Fruit fly (Drosophila melanogaster): ENCODE data around the gene IKKepsilon.

IKKepsilon gene

DNA sequence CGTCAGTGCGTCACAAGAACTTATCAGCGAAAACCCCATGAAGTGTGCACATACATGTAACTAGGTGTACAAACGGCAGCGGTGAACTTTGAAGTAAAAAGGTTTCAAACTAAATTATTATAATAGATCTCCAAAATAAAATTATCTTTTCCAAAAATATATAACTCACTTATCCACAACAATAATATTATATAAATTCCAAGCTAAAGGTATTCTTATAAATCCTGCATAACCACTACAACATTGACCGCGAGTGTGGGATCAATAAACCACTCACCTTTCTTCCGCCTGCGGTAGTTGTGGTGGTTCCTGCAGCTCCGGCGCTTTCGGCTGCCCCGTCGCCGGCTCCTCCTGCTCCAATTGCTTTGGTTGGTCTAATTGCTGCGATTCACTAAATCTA, 1.1 kb upstream of the IKKepsilon start:
- no peak for TF ChIP-seq CG17801 (GFP tag; optimal IDR thresholded peaks at IDR 0.05; ENCODE audit: partially characterized antibody)

DNA sequence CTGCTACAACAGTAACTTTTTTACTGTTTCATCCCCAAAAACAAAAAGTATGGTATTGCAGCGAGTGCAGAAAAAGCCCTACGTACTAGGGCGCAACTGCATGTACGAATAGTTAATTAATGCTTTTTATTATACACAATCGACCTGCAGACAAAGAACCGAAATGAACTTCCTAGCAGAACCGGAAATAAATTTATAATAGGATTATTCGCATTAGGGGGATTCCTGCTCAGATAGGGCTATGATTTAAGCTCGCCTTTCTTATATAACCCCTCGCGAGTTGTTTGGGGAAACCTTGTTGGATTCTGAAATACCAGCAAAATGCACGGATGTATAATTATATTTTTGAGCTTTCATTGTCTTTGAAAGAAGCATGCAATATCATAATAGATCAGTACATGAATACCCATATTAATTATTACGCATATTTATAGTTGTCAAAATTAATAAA, 5.8 kb downstream of the IKKepsilon start, which contains the start of gene Cen:
Gene Cen (minus strand): TSS at position 199 of the 451 bp plus-strand sequence.
- TF ChIP-seq CG17801 (GFP tag; optimal IDR thresholded peaks at IDR 0.05; ENCODE audit: partially characterized antibody): peak; percentile 57

DNA sequence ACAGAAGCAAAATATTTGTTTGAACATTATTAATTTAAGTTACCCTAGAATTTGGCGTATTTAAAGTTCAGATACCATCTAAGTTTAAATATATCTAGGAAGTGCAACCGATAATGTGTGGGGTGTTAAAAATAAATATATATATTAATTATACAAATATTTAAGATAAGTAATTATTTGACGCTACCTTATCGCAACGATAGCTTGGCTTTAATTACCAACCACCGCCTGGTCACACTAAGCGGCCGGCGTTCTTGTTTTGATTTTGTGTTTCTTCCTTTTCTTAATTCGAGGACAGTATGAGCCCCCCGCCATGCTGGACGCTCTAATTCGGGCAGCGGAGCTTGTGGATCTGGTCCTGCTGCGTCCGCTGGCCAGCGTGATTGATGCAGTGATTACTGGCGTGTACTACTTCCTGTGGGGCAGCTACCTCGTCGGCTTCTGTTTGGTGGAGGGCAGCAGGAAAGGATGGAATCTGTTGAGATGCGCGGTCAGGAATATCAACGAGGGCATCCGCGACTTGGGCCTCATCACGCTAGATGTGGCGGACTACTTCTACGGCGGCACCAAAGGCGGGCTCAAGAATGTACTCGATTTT, 6.4 kb downstream of the IKKepsilon start, which contains the start of gene CG2617:
Gene CG2617 (plus strand): TSS at position 233 of the 598 bp plus-strand sequence.
- TF ChIP-seq CG17801 (GFP tag; optimal IDR thresholded peaks at IDR 0.05; ENCODE audit: partially characterized antibody): no peak

DNA sequence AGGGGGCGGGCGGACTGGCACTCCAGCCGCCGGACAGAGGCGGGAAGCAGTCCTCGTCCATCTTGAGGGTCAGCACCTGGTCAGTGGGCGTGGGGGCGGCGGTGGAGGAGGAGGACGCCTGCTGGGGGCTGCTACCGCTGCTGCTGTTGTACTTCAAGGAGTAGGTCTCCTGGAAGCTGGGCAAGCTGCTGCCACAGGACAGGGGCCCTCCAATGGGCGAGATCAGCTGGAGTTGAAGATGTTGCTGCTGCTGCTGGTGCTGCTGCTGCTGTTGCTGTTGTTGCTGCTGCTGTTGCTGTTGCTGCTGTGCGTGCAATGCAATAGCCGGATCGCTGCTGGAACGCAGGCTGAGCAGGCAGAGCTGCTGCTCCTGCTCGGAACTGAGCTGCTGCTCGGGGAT, 12.9 kb downstream of the IKKepsilon start:
- no peak for TF ChIP-seq CG17801 (GFP tag; optimal IDR thresholded peaks at IDR 0.05; ENCODE audit: partially characterized antibody)

DNA sequence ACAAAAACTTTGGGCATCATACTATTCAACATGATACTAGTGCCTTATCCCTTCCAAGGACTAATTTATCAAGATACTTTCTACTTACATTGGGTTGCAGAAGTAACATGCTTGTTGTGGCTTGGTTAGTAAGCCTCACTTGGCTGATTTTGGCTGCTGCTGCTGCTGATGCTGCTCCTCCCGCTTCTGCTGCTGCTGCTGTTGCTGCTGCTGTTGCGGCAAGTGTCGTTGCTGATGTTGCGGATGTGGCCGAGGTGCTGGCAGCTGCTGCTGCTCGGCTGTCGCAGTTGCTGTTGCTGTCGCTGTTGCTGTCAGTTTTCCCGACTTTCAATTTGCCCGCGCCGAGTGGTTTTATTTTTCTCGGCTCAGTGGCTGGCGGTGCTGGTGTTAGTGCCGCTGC, 14.2 kb downstream of the IKKepsilon start:
- TF ChIP-seq CG17801 (GFP tag; optimal IDR thresholded peaks at IDR 0.05; ENCODE audit: partially characterized antibody): no peak

DNA sequence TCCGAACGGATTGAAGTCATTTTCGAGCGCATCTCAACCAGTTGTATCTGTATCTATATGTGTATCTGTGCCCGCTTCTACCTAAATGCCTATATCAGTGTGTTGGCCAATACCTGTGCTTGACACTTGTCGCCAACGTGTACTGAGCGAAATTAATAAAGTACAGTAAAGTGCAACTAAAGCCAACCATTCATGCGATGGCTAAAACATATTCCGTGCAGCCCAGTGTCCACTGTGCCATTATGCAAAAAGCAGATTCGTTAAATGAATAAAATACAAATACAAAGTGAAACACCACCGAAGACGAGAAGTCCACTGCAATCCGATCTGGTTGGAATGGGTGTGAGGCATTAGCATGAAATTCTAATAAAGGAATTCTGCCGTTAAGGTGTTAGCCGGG, 19.2 kb downstream of the IKKepsilon start:
- TF ChIP-seq CG17801 (GFP tag; optimal IDR thresholded peaks at IDR 0.05; ENCODE audit: partially characterized antibody): no peak

DNA sequence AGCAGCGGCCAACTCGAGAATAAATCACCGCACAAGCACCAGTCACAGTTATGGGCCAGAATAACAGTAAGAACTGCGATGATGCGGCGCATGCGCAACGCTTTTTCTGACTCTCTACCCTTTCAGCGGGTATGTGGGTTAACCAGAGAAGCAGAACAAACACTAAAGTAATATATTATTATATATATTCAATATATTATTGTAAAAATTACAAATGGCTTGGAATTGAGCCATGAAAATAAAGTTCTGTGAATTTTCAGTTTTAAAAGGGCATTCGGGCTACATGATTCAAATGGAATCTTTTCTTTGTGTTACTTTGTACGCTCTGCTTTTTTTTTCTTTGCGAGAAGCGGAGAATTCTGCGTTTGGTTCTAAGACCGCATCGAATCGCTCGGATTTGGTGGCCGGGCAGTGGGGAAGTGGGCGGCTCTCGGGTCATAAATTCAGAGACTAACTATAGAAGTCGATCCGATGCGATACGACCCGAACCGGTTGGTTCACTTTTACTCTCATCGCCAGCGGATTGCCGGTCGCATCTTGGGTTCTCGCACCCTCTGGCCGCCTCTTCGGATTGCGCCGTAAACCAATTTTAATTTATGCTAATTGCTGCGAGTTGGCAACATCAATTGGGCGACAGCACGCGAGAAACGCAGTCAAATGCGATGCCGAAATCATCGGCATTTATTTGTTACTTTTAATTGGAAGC, 24.8 kb downstream of the IKKepsilon start:
- no peak for TF ChIP-seq CG17801 (GFP tag; optimal IDR thresholded peaks at IDR 0.05; ENCODE audit: partially characterized antibody)

DNA sequence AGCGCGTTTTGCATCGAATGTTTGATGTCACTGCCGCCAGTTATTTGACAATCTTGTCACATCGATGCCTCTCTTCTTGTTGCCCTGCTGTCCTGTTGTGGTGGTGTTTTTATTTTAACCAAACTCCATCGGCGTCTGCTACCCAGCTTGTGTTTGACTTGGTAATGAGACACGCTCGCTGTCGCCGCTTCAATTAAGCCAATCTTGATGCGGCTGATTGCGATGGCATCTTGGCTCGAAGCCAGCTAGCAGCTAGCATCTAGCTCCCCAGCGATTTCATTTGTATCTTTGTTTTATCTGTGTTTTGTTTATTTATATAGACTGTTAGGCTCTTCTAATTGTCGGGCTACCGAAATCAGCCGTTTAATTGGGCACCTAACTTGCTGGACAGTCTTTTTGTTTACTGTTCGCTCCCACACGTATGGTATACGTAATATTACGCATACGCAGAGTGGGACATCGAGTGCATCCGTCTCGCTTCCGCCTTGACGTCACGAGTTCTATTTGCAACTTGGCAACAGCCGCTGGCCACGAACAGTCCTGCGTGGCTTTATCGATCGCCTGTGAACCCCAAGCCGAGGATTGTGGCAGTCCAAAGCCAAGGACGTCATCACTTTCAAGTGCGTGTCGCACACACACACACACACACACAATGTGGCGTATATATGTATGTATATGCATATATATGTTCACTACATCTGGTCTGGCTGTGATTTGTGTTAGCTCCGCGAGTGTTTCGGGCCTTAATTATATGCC, 28.8 kb downstream of the IKKepsilon start:
- TF ChIP-seq CG17801 (GFP tag; optimal IDR thresholded peaks at IDR 0.05; ENCODE audit: partially characterized antibody): no peak

DNA sequence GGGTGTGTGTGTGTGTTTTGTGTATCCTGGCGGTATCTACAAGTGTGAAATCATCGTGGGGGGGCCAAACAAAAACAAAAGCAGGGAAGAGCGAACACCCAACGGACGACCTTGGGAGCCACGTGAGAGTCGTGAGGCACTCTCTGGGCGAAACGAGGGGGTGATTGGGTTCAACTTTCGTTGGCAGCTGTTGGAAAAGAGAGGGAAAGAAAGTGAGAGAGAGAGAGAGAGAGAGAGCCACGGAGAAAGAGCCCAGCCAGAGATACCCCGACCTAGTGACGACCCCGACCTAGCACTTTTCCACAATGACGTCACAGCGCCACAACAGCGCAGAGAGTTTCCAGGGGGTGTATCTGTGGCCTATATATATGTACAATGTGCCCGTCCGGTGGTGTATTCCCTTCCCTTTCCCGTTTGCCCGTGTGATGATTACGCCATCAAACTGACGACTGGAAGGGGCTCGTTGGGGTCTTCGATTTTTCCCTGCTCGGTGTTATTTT, 30.1 kb downstream of the IKKepsilon start:
- TF ChIP-seq CG17801 (GFP tag; optimal IDR thresholded peaks at IDR 0.05; ENCODE audit: partially characterized antibody): no peak

DNA sequence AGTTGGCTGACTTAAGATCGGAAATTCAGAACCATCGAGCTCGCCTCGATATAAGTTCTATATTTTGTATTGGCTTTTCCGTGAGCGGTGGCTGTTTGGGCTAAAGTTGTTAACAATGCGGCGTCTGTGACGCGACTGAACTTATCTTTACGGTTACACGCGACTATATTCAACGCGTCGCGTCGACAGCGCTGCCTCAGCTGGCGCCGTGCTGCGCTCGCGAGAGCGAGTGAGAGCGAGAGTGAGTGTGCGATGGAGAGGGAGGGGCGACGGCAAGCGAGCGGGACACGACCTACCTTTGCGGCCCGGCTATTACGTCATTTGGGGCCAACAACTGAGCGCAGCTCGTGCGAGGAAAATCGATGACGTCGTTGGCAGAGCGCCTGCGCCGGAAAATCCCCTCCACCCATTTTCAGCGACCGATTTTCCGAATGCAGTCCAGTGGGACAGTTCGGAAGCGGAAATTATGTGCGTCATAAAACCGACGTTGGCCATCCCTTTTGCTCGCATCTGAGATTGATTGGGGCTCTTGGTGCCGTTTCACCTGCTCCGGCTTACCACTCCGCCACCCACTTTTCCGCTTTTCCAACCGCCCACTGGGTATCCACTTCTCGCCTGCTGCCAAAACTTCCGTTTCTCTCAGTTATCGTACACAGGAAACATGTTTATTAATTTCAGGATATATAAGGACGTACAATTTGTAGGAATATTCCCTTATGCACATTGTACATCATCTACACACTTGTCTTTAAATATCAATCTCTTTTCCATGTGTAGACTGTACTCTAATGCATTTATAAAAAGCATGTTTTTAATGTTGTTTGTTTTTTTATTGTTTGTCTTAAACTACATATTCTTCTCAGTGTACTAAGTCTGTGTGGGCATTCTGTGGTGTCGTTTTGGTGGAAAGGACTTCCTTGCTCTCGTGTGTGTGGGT, 38.9 kb downstream of the IKKepsilon start, which contains the start of gene Hr38:
Gene Hr38 (minus strand): TSS at position 121 of the 937 bp plus-strand sequence.
- peak; percentile 32 for TF ChIP-seq CG17801 (GFP tag; optimal IDR thresholded peaks at IDR 0.05; ENCODE audit: partially characterized antibody)

DNA sequence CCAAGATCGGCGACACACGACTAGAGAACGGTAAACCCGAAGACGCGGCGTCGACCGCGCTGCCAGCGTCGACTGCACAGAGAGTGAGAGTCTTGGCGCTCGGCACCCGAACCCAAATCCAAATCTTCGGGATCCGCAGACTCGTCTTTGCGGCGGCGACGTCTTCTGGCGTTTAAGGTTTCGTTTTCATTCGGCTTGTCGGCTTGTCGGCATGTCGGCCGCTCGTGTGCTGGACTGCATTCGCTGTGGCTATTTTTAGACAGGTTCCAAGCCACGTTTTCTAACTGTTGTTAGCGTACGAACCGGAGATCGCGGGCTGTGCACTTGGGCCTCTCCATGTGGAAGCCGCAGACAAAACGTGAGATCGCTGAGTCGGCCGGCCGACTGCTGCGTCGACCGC, 40.2 kb downstream of the IKKepsilon start:
- peak; percentile 19 for TF ChIP-seq CG17801 (GFP tag; optimal IDR thresholded peaks at IDR 0.05; ENCODE audit: partially characterized antibody)

DNA sequence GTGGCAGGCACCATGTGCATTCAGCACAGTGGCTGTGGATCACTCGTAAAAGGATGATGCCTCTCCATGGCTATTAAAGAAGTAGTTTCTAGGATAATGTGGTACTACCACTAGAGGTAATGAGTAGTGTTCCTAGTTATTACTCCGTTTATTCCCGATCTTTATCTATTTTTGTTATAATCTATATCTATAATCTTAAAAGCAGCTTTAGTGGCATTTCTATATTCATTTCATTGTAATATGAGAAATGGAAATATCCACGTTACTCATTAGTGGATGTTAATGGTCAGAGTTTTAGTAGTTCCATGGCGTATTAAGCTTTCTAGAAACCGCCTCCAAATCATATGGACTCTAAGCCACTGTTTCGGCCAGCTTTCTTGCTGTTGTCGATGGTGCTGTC, 40.9 kb downstream of the IKKepsilon start:
- no peak for TF ChIP-seq CG17801 (GFP tag; optimal IDR thresholded peaks at IDR 0.05; ENCODE audit: partially characterized antibody)

DNA sequence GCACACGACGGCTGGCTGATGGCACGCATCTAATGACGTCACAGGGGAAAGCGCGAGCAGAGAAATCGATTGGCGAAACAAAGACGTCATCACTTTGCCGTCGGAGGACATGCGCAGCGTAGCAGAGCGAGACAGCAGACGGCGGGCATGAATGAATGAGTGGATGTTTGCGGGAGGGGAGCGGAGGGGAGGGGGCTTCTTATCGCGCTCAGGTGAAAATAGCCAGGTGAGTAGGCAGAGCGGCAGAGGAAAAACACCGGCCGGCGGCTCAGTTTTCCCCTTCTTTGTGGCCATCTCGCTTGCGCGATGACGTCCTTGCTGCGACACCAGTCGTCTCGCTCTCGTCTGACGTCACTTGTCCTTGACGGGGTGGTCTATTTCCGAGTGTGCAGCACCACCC, 44.2 kb downstream of the IKKepsilon start:
- TF ChIP-seq CG17801 (GFP tag; optimal IDR thresholded peaks at IDR 0.05; ENCODE audit: partially characterized antibody): no peak

DNA sequence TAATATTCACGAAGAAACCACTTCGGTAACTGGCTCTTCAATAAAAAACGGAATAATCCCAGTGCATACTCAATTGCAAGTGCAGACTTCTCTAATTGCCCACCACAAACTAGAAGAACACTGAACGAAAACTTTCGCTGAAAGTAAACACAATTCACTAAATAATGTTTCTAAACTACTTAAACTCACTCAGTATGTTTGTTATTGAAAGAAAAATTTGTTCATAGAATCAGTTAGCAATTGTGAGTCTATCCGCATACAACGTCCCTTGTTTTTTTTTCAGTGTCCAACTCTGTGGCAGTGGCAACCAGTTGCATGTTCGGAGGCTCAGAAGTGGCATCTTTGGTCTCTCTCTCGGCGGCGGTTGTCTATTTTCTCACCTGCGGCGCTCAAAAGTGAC, 45.6 kb downstream of the IKKepsilon start:
- TF ChIP-seq CG17801 (GFP tag; optimal IDR thresholded peaks at IDR 0.05; ENCODE audit: partially characterized antibody): no peak

Data from ovary, adult (tissue).